Worm (Caenorhabditis elegans): ENCODE measurements around the gene ctns-1.

DNA sequence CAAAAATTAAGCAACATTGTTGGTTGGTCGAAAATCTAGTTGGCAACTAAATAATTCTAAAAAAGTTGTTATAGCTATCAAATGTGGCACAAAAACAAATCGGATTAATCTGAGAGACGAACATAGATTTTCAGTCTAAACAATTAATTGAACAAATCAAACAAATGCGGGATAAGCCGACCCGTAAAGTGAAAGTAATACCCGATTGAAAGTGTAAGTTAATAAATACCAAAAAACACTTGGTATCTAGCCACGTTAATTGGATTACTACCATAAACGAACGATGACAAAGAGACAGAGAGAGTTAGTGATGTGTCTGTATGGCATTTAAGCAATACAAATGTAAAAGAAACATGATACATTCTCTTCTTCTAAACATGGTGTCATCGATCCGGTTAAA is 42.8 kb downstream of the ctns-1 start:
- TF ChIP-seq ceh-13 (GFP tag; optimal IDR thresholded peaks at IDR 0.05) (no peak), sea-1 (GFP tag; conservative IDR thresholded peaks at IDR 0.05) (no peak), flt-1 (GFP tag; IDR thresholded peaks at IDR 0.05) (no peak), hnd-1 (tag; optimal IDR thresholded peaks at IDR 0.05) (no peak), tra-4 (tag; optimal IDR thresholded peaks at IDR 0.05) (no peak), pes-1 (GFP tag; IDR thresholded peaks at IDR 0.05) (no peak), ama-1 (optimal IDR thresholded peaks at IDR 0.05) (no peak), ceh-36 (tag; optimal IDR thresholded peaks at IDR 0.05) (no peak), tbx-37 (GFP tag; conservative IDR thresholded peaks at IDR 0.05) (no peak), ets-7 (tag; optimal IDR thresholded peaks at IDR 0.05) (no peak), B0310.2 (tag; optimal IDR thresholded peaks at IDR 0.05) (no peak), F13C5.2 (tag; optimal IDR thresholded peaks at IDR 0.05) (no peak)

All from whole organism, early embryonic.